In genomic region chrX:7715433-7715832, dm6 we compare ENCODE assay signal across 2 fruit fly cellular contexts.
TF ChIP-seq lines count a peak whose summit lies in the region.

No protein-coding gene starts in this region.

- no peak for TF ChIP-seq CTCF in whole organism, embryonic (GFP tag; optimal IDR thresholded peaks at IDR 0.05; lab: Kevin White, UChicago)

TF ChIP-seq in whole organism, embryonic, 481 proteins besides CTCF, POLR2A, EP300 and RAD21 (continues in another document):
- TF ChIP-seq tx (GFP tag; optimal IDR thresholded peaks at IDR 0.05; lab: Kevin White, UChicago) (no peak), Sin3A (optimal IDR thresholded peaks at IDR 0.05; lab: Kevin White, UChicago) (no peak), sens (GFP tag; lab: Kevin White, UChicago) (peak; percentile 54), da (GFP tag; optimal IDR thresholded peaks at IDR 0.05; lab: Kevin White, UChicago) (no peak), HHEX (GFP tag; optimal IDR thresholded peaks at IDR 0.05; lab: Kevin White, UChicago) (no peak), E2f1 (GFP tag; IDR thresholded peaks at IDR 0.05; lab: Robert Waterston, UW) (no peak), CG17328 (GFP tag; IDR thresholded peaks at IDR 0.05; lab: Robert Waterston, UW) (no peak), Camta (GFP tag; optimal IDR thresholded peaks at IDR 0.05; lab: Kevin White, UChicago) (no peak), Dbx (GFP tag; IDR thresholded peaks at IDR 0.05; lab: Robert Waterston, UW) (no peak), CG11695 (GFP tag; IDR thresholded peaks at IDR 0.05; lab: Robert Waterston, UW) (no peak), CG2678 (tag; optimal IDR thresholded peaks at IDR 0.05; lab: Kevin White, UChicago) (peak; percentile 26), gem (tag; optimal IDR thresholded peaks at IDR 0.05; lab: Kevin White, UChicago) (peak; percentile 40), CG10959 (GFP tag; IDR thresholded peaks at IDR 0.05; lab: Robert Waterston, UW) (no peak), tin (GFP tag; optimal IDR thresholded peaks at IDR 0.05; lab: Kevin White, UChicago) (no peak), CG11085 (GFP tag; IDR thresholded peaks at IDR 0.05; lab: Robert Waterston, UW) (no peak), CG6654 (GFP tag; optimal IDR thresholded peaks at IDR 0.05; lab: Kevin White, UChicago) (no peak), grau (tag; optimal IDR thresholded peaks at IDR 0.05; lab: Kevin White, UChicago) (peak; percentile 8), CG2712 (tag; optimal IDR thresholded peaks at IDR 0.05; lab: Kevin White, UChicago) (no peak), Rfx (GFP tag; IDR thresholded peaks at IDR 0.05; lab: Robert Waterston, UW) (no peak), dmrt11E (tag; optimal IDR thresholded peaks at IDR 0.05; lab: Kevin White, UChicago) (no peak), ind (GFP tag; optimal IDR thresholded peaks at IDR 0.05; lab: Kevin White, UChicago) (no peak), CG11398 (GFP tag; optimal IDR thresholded peaks at IDR 0.05; lab: Kevin White, UChicago) (no peak), CG12391 (tag; optimal IDR thresholded peaks at IDR 0.05; lab: Kevin White, UChicago) (no peak), stwl (tag; optimal IDR thresholded peaks at IDR 0.05; lab: Kevin White, UChicago) (no peak), D19A (tag; optimal IDR thresholded peaks at IDR 0.05; lab: Kevin White, UChicago) (peak; percentile 24), dmrt99B (tag; optimal IDR thresholded peaks at IDR 0.05; lab: Kevin White, UChicago) (no peak), CG6175 (GFP tag; IDR thresholded peaks at IDR 0.05; lab: Robert Waterston, UW) (no peak), HLHmδ (GFP tag; optimal IDR thresholded peaks at IDR 0.05; lab: Kevin White, UChicago) (no peak), CG2120 (GFP tag; optimal IDR thresholded peaks at IDR 0.05; lab: Kevin White, UChicago) (peak; percentile 14), ems (GFP tag; optimal IDR thresholded peaks at IDR 0.05; lab: Kevin White, UChicago) (no peak), stc (GFP tag; IDR thresholded peaks at IDR 0.05; lab: Robert Waterston, UW) (no peak), chn (GFP tag; optimal IDR thresholded peaks at IDR 0.05; lab: Kevin White, UChicago) (no peak), CG8765 (GFP tag; IDR thresholded peaks at IDR 0.05; lab: Robert Waterston, UW) (no peak), tll (GFP tag; optimal IDR thresholded peaks at IDR 0.05; lab: Kevin White, UChicago) (no peak), CG15073 (GFP tag; optimal IDR thresholded peaks at IDR 0.05; lab: Kevin White, UChicago) (no peak), Hr51 (GFP tag; optimal IDR thresholded peaks at IDR 0.05; lab: Kevin White, UChicago) (peak in 1 of 2 experiments; percentile 2), CG3407 (GFP tag; optimal IDR thresholded peaks at IDR 0.05; lab: Kevin White, UChicago) (no peak), lilli (GFP tag; optimal IDR thresholded peaks at IDR 0.05; lab: Kevin White, UChicago) (no peak), CG7556 (GFP tag; optimal IDR thresholded peaks at IDR 0.05; lab: Kevin White, UChicago) (no peak), cwo (GFP tag; optimal IDR thresholded peaks at IDR 0.05; lab: Kevin White, UChicago) (no peak), CG18599 (GFP tag; optimal IDR thresholded peaks at IDR 0.05; lab: Kevin White, UChicago) (peak; percentile 14), lab (GFP tag; optimal IDR thresholded peaks at IDR 0.05; lab: Kevin White, UChicago) (peak; percentile 7), CG12236 (GFP tag; optimal IDR thresholded peaks at IDR 0.05; lab: Kevin White, UChicago) (no peak), p53 (GFP tag; optimal IDR thresholded peaks at IDR 0.05; lab: Kevin White, UChicago) (no peak), pum (GFP tag; optimal IDR thresholded peaks at IDR 0.05; lab: Kevin White, UChicago) (no peak), CG9876 (GFP tag; optimal IDR thresholded peaks at IDR 0.05; lab: Kevin White, UChicago) (no peak), ken (GFP tag; IDR thresholded peaks at IDR 0.05; lab: Robert Waterston, UW) (no peak), D19B (GFP tag; optimal IDR thresholded peaks at IDR 0.05; lab: Kevin White, UChicago) (peak; percentile 56), row (GFP tag; IDR thresholded peaks at IDR 0.05; lab: Robert Waterston, UW) (peak; percentile 45; the same call in 2 of the 3 replicates)

TF ChIP-seq in whole organism, prepupa, 60 proteins besides CTCF, POLR2A, EP300 and RAD21:
- peak; percentile 57 for TF ChIP-seq Eip78C (GFP tag; lab: Kevin White, UChicago)
- no peak for TF ChIP-seq dsx (GFP tag; optimal IDR thresholded peaks at IDR 0.05; lab: Kevin White, UChicago; ENCODE audit: poor library complexity, severe bottlenecking)
- TF ChIP-seq esn (GFP tag; optimal IDR thresholded peaks at IDR 0.05; lab: Kevin White, UChicago): peak; percentile 25
- TF ChIP-seq Hr39 (GFP tag; optimal IDR thresholded peaks at IDR 0.05; lab: Kevin White, UChicago): peak; percentile 7
- TF ChIP-seq Eip75B (GFP tag; optimal IDR thresholded peaks at IDR 0.05; lab: Kevin White, UChicago): no peak
- TF ChIP-seq lz (GFP tag; optimal IDR thresholded peaks at IDR 0.05; lab: Kevin White, UChicago): peak; percentile 8
- TF ChIP-seq Hr4 (GFP tag; optimal IDR thresholded peaks at IDR 0.05; lab: Kevin White, UChicago): no peak

Comparison
In these comparisons a context has a peak if more than half of its experiments do, and no peak if none do; other contexts are left out.
1. Of the 7 proteins assayed by ChIP-seq in both whole organism, embryonic and whole organism, prepupa: peak only in whole organism, embryonic: none; only in whole organism, prepupa: Hr39; in both: none; in neither: 6.